Fruit fly (Drosophila melanogaster) Kc167 (cell line): ENCODE measurements around the gene klu.

Source experiments
- Myc ChIP-seq: fragments of >200 bp; optimal IDR thresholded peaks from 2 replicates; lab custom pipeline; 2017; ENCODE audit warnings: missing external identifiers
- Sin3A ChIP-seq: fragments of >200 bp; optimal IDR thresholded peaks from 2 replicates; lab custom pipeline; 2018; ENCODE audit warnings: missing external identifiers
- h ChIP-seq: fragments of >200 bp; optimal IDR thresholded peaks from 3 replicates; lab custom pipeline; 2018; ENCODE audit warnings: missing external identifiers
- insv ChIP-seq: fragments of >200 bp; optimal IDR thresholded peaks from 3 replicates; lab custom pipeline; 2018; ENCODE audit warnings: missing external identifiers
- psq ChIP-seq: fragments of >200 bp; optimal IDR thresholded peaks from 2 replicates; lab custom pipeline; 2017; ENCODE audit warnings: missing external identifiers
- ttk ChIP-seq: sonication (Bioruptor generic); optimal IDR thresholded peaks from 2 replicates; lab custom pipeline; 2017; ENCODE audit warnings: missing external identifiers

Gene klu

dm6 chr3L:10984557-10984956 is 24.4 kb downstream of the klu start:
- no peak for TF ChIP-seq psq (lab: Kevin White, UChicago)
- no peak for TF ChIP-seq Sin3A
- TF ChIP-seq ttk: no peak
- no peak for TF ChIP-seq insv (lab: Kevin White, UChicago)
- TF ChIP-seq Myc: no peak
- TF ChIP-seq h: no peak

dm6 chr3L:10977438-10977837 is 31.6 kb downstream of the klu start:
- TF ChIP-seq ttk (no peak), Myc (no peak), Sin3A (no peak), insv (lab: Kevin White, UChicago) (no peak), psq (lab: Kevin White, UChicago) (no peak), h (no peak)

dm6 chr3L:10976478-10976877 is 32.5 kb downstream of the klu start:
- no peak for TF ChIP-seq Sin3A
- no peak for TF ChIP-seq insv (lab: Kevin White, UChicago)
- no peak for TF ChIP-seq ttk
- TF ChIP-seq h: no peak
- no peak for TF ChIP-seq psq (lab: Kevin White, UChicago)
- no peak for TF ChIP-seq Myc

DNA sequence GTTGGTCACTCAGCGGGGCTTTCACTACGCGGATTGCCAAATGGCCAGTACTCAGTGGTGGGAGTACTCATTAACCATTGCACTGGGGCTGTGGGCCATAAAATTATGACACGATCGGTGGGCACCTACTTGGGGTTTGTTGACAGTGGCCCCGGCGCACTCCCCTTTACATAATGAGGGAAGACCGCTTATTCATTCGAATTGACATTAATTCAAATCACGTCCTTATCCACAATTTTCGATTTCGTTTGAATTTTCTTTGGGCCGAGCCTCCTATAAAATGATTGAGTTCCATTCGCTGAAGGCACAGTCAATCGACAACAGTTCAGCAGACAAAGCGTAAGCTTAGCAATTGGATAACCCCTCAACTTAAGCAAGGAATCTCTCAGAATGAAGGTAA is 36.6 kb downstream of the klu start, which contains the start of gene CG14147:
TSS of gene CG14147 (plus strand) at position 301 of the 400 bp plus-strand sequence.
- TF ChIP-seq Myc (no peak), psq (lab: Kevin White, UChicago) (no peak), ttk (no peak), Sin3A (no peak)

DNA sequence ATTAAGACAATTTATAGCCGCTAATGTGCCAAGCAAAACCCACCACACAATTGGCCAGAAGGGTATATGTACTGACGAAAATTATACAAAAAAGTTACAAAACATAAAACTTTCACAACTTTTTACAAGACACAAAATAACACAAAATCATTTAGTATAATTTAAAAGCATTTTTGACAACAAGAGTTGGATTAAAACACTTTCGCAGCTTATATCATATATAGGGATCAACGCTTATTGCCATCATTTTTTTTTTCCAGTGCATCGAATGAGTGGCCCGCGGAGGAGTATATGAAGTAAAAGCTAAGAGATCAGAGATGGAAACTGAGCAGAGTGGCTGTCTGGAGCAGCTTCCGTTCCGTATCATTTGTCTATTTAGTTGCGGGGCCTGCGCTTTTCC is 40.3 kb downstream of the klu start:
- TF ChIP-seq Myc (no peak), ttk (no peak), Sin3A (no peak), h (no peak), insv (lab: Kevin White, UChicago) (no peak), psq (lab: Kevin White, UChicago) (no peak)

dm6 chr3L:10967956-10968355 is 41.0 kb downstream of the klu start:
- TF ChIP-seq Sin3A: no peak
- no peak for TF ChIP-seq h
- no peak for TF ChIP-seq insv (lab: Kevin White, UChicago)
- TF ChIP-seq ttk: no peak
- TF ChIP-seq psq (lab: Kevin White, UChicago): no peak
- TF ChIP-seq Myc: no peak

- TF ChIP-seq h (no peak), ttk (no peak), Myc (no peak), psq (lab: Kevin White, UChicago) (no peak), Sin3A (no peak), insv (lab: Kevin White, UChicago) (no peak)
Observed at dm6 chr3L:10966648-10967339, 42.2 kb downstream of the klu start.

dm6 chr3L:10965731-10966647 is 43.0 kb downstream of the klu start:
- TF ChIP-seq Myc: no peak
- no peak for TF ChIP-seq ttk
- no peak for TF ChIP-seq insv (lab: Kevin White, UChicago)
- no peak for TF ChIP-seq h
- no peak for TF ChIP-seq psq (lab: Kevin White, UChicago)
- no peak for TF ChIP-seq Sin3A

- TF ChIP-seq Myc: no peak
- no peak for TF ChIP-seq insv (lab: Kevin White, UChicago)
- no peak for TF ChIP-seq psq (lab: Kevin White, UChicago)
- no peak for TF ChIP-seq ttk
- no peak for TF ChIP-seq Sin3A
- no peak for TF ChIP-seq h
Observed at dm6 chr3L:10963952-10964351, 45.0 kb downstream of the klu start.

dm6 chr3L:10962718-10963117 is 46.3 kb downstream of the klu start:
- no peak for TF ChIP-seq psq (lab: Kevin White, UChicago)
- TF ChIP-seq insv (lab: Kevin White, UChicago): no peak

DNA sequence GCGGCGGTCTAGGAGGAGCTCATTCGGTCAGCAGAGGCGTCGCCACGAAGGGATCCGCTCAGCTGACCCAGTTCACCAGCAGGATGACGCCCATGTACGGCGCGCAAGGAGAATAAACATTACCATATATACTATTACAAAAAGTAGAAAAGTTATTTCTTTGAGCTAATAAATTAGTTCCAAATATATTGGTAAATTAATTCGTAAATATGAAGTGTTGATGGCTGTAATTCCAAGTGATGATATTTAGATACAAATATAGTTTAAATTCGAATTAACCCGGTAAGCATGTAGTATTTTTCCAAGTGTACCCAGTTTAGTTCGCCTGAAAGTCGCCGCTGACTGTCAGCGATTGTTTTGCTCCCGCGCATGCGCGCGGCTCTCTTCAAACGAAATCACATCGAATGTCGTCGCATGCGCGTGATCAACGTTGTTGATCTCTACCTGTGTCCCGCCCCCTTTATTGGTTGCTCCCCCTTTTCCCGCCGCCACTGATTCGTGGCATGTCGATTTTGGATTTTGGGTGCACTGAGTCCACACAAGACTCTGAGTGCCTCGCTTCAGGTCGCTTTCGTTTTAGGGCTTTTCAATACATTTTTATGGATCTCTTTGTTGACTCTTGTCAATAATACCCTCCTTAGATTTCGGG is 46.8 kb downstream of the klu start:
- TF ChIP-seq h (no peak), insv (lab: Kevin White, UChicago) (no peak), ttk (no peak), Sin3A (no peak)

dm6 chr3L:10959660-10960059 is 49.3 kb downstream of the klu start:
- TF ChIP-seq ttk (no peak), insv (lab: Kevin White, UChicago) (no peak), Sin3A (no peak), psq (lab: Kevin White, UChicago) (no peak), h (no peak), Myc (no peak)

- no peak for TF ChIP-seq Myc
Observed at dm6 chr3L:10958672-10959274, 50.2 kb downstream of the klu start.
